Fruit fly (Drosophila melanogaster) whole organism, embryonic: ENCODE data around the gene Atg2.

Experiments
- Adf1 ChIP-seq: fragments of 200-800 bp; sonication (Bioruptor generic); IDR thresholded peaks from 2 replicates; pipeline ENCODE4 v1.3.6; 2022; ENCODE audit warnings: missing biosample characterization, missing genetic modification characterization
- CG11247 ChIP-seq: fragments of 200-800 bp; sonication (Bioruptor generic); IDR thresholded peaks from 2 replicates; pipeline ENCODE4 v1.3.6; 2022; ENCODE audit warnings: missing biosample characterization, missing genetic modification characterization
- CG11398 ChIP-seq: fragments of 200-800 bp; sonication (Bioruptor generic); optimal IDR thresholded peaks from 2 replicates; lab custom pipeline; 2016; ENCODE audit warnings: missing biosample characterization, missing genetic modification characterization
- CG11504 ChIP-seq: fragments of 200-800 bp; sonication (Bioruptor generic); optimal IDR thresholded peaks from 3 replicates; lab custom pipeline; 2019; ENCODE audit warnings: missing biosample characterization, mild to moderate bottlenecking, missing genetic modification characterization, moderate library complexity
- CG12391 ChIP-seq: fragments of 200-800 bp; sonication (Bioruptor generic); optimal IDR thresholded peaks from 3 replicates; lab custom pipeline; 2018; ENCODE audit warnings: missing biosample characterization, mild to moderate bottlenecking, missing genetic modification characterization, moderate library complexity
- CG12769 ChIP-seq: fragments of 200-800 bp; sonication (Bioruptor generic); optimal IDR thresholded peaks from 2 replicates; lab custom pipeline; 2019; ENCODE audit warnings: missing biosample characterization, mild to moderate bottlenecking, missing genetic modification characterization, moderate library complexity
- CG14014 ChIP-seq: fragments of 200-800 bp; sonication (Bioruptor generic); IDR thresholded peaks from 2 replicates; pipeline ENCODE4 v1.3.6; 2022; ENCODE audit warnings: missing biosample characterization, missing genetic modification characterization
- CG14965 ChIP-seq: fragments of 200-800 bp; sonication (Bioruptor generic); optimal IDR thresholded peaks from 2 replicates; lab custom pipeline; 2016; ENCODE audit warnings: missing biosample characterization, missing genetic modification characterization, borderline replicate concordance
- CG15011 ChIP-seq: fragments of 200-800 bp; sonication (Bioruptor generic); optimal IDR thresholded peaks from 3 replicates; lab custom pipeline; 2018; ENCODE audit warnings: missing biosample characterization, mild to moderate bottlenecking, missing genetic modification characterization
- CG17912 ChIP-seq: fragments of 200-800 bp; sonication (Bioruptor generic); optimal IDR thresholded peaks from 2 replicates; lab custom pipeline; 2018; ENCODE audit warnings: missing biosample characterization, mild to moderate bottlenecking, missing genetic modification characterization
- CG18599 ChIP-seq: fragments of 200-800 bp; sonication (Bioruptor generic); optimal IDR thresholded peaks from 3 replicates; lab custom pipeline; 2017; ENCODE audit warnings: missing biosample characterization, missing genetic modification characterization, mild to moderate bottlenecking, moderate library complexity, missing genetic modification reagents
- CG30403 ChIP-seq: fragments of 200-800 bp; sonication (Bioruptor generic); optimal IDR thresholded peaks from 3 replicates; lab custom pipeline; 2016; ENCODE audit warnings: missing biosample characterization, missing genetic modification characterization
- CG3065 ChIP-seq: fragments of 200-800 bp; sonication (Bioruptor generic); optimal IDR thresholded peaks from 2 replicates; lab custom pipeline; 2016; ENCODE audit warnings: missing biosample characterization, missing genetic modification characterization
- CG34376 ChIP-seq: fragments of 200-800 bp; sonication (Bioruptor generic); optimal IDR thresholded peaks from 2 replicates; lab custom pipeline; 2018; ENCODE audit warnings: missing biosample characterization, mild to moderate bottlenecking, missing genetic modification characterization
- CG6683 ChIP-seq: fragments of 200-800 bp; sonication (Bioruptor generic); optimal IDR thresholded peaks from 2 replicates; lab custom pipeline; 2017; ENCODE audit warnings: missing biosample characterization, mild to moderate bottlenecking, missing genetic modification characterization, missing genetic modification reagents
- CG6765 ChIP-seq: fragments of 200-800 bp; sonication (Bioruptor generic); optimal IDR thresholded peaks from 3 replicates; lab custom pipeline; 2017; ENCODE audit warnings: missing biosample characterization, mild to moderate bottlenecking, missing genetic modification characterization
- CG7786 ChIP-seq: fragments of 200-800 bp; sonication (Bioruptor generic); optimal IDR thresholded peaks from 2 replicates; lab custom pipeline; 2016; ENCODE audit warnings: missing biosample characterization, missing genetic modification characterization
- CG8281 ChIP-seq: fragments of 200-800 bp; sonication (Bioruptor generic); optimal IDR thresholded peaks from 2 replicates; lab custom pipeline; 2018; ENCODE audit warnings: missing biosample characterization, mild to moderate bottlenecking, missing genetic modification characterization, moderate library complexity
- CG8765 ChIP-seq: fragments of 200-800 bp; sonication (Bioruptor generic); IDR thresholded peaks from 2 replicates; pipeline ENCODE4 v1.3.6; 2022; ENCODE audit warnings: missing biosample characterization, missing genetic modification characterization
- E2f1 ChIP-seq: fragments of 200-800 bp; sonication (Bioruptor generic); IDR thresholded peaks from 2 replicates; pipeline ENCODE4 v1.3.6; 2022; ENCODE audit warnings: missing biosample characterization, missing genetic modification characterization
- Fer3 ChIP-seq: fragments of 200-800 bp; sonication (Bioruptor generic); optimal IDR thresholded peaks from 2 replicates; lab custom pipeline; 2018; ENCODE audit warnings: missing biosample characterization, mild to moderate bottlenecking, missing genetic modification characterization, moderate library complexity
- H2.0 ChIP-seq: fragments of 200-800 bp; sonication (Bioruptor generic); IDR thresholded peaks from 2 replicates; pipeline ENCODE4 v1.3.6; 2022; ENCODE audit warnings: missing biosample characterization, missing genetic modification characterization
- HHEX ChIP-seq: fragments of 200-800 bp; sonication (Bioruptor generic); optimal IDR thresholded peaks from 3 replicates; lab custom pipeline; 2017; ENCODE audit warnings: missing biosample characterization, mild to moderate bottlenecking, missing genetic modification characterization, missing genetic modification reagents
- HLH4C ChIP-seq: fragments of 200-800 bp; sonication (Bioruptor generic); IDR thresholded peaks from 3 replicates; pipeline ENCODE4 v1.3.6; 2022; ENCODE audit warnings: missing biosample characterization, missing genetic modification characterization; ENCODE audit not compliant: partially characterized antibody
- Med ChIP-seq: fragments of 200-800 bp; sonication (Bioruptor generic); peaks from one replicate; lab custom pipeline; 2016; ENCODE audit warnings: missing biosample characterization, missing genetic modification characterization, mild to moderate bottlenecking, inconsistent platforms, moderate library complexity
- Meics ChIP-seq: fragments of 200-800 bp; sonication (Bioruptor generic); optimal IDR thresholded peaks from 2 replicates; lab custom pipeline; 2017; ENCODE audit warnings: missing biosample characterization, mild to moderate bottlenecking, missing genetic modification characterization
- NC2β ChIP-seq: fragments of 200-800 bp; sonication (Bioruptor generic); optimal IDR thresholded peaks from 2 replicates; lab custom pipeline; 2016; ENCODE audit warnings: missing biosample characterization, missing genetic modification characterization
- Nf-YA ChIP-seq: fragments of 200-800 bp; sonication (Bioruptor generic); IDR thresholded peaks from 2 replicates; pipeline ENCODE4 v1.3.6; 2022; ENCODE audit warnings: missing biosample characterization, missing genetic modification characterization
- Rfx ChIP-seq: fragments of 200-800 bp; sonication (Bioruptor generic); IDR thresholded peaks from 2 replicates; pipeline ENCODE4 v1.3.6; 2022; ENCODE audit warnings: missing biosample characterization, missing genetic modification characterization
- Vsx1 ChIP-seq: fragments of 200-800 bp; sonication (Bioruptor generic); optimal IDR thresholded peaks from 2 replicates; lab custom pipeline; 2017; ENCODE audit warnings: missing biosample characterization, mild to moderate bottlenecking, missing genetic modification characterization, missing genetic modification reagents
- amos ChIP-seq: fragments of 200-800 bp; sonication (Bioruptor generic); IDR thresholded peaks from 2 replicates; pipeline ENCODE4 v1.3.6; 2022; ENCODE audit warnings: missing biosample characterization, missing genetic modification characterization; ENCODE audit not compliant: partially characterized antibody
- bigmax ChIP-seq: fragments of 200-800 bp; sonication (Bioruptor generic); optimal IDR thresholded peaks from 2 replicates; lab custom pipeline; 2018; ENCODE audit warnings: missing biosample characterization, mild to moderate bottlenecking, missing genetic modification characterization
- br ChIP-seq: fragments of >200 bp; optimal IDR thresholded peaks from 2 replicates; lab custom pipeline; 2017
- caup ChIP-seq: fragments of 200-800 bp; sonication (Bioruptor generic); optimal IDR thresholded peaks from 3 replicates; lab custom pipeline; 2017; ENCODE audit warnings: missing biosample characterization, mild to moderate bottlenecking, missing genetic modification characterization, moderate library complexity; ENCODE audit not compliant: severe bottlenecking
- cg ChIP-seq: fragments of 200-800 bp; sonication (Bioruptor generic); optimal IDR thresholded peaks from 3 replicates; lab custom pipeline; 2019; ENCODE audit warnings: missing biosample characterization, mild to moderate bottlenecking, missing genetic modification characterization, moderate library complexity
- dan ChIP-seq: fragments of 200-800 bp; sonication (Bioruptor generic); IDR thresholded peaks from 2 replicates; pipeline ENCODE4 v1.3.6; 2022; ENCODE audit warnings: missing biosample characterization, missing genetic modification characterization
- disco-r ChIP-seq: fragments of 200-800 bp; sonication (Bioruptor generic); optimal IDR thresholded peaks from 2 replicates; lab custom pipeline; 2016; ENCODE audit warnings: missing biosample characterization, missing genetic modification characterization
- dpn ChIP-seq, 2 experiments: fragments of 200-800 bp; sonication (Bioruptor generic); optimal IDR thresholded peaks; 3 replicates each; lab custom pipeline; 2016; ENCODE audit warnings: missing biosample characterization in 2 of 2, missing genetic modification characterization in 2 of 2
- fd64A ChIP-seq: fragments of 200-800 bp; sonication (Bioruptor generic); optimal IDR thresholded peaks from 3 replicates; lab custom pipeline; 2018; ENCODE audit warnings: missing biosample characterization, mild to moderate bottlenecking, missing genetic modification characterization
- klu ChIP-seq: fragments of 200-800 bp; sonication (Bioruptor generic); IDR thresholded peaks from 2 replicates; pipeline ENCODE4 v1.3.6; 2022; ENCODE audit warnings: missing biosample characterization, missing genetic modification characterization
- lab ChIP-seq: fragments of 200-800 bp; sonication (Bioruptor generic); optimal IDR thresholded peaks from 3 replicates; lab custom pipeline; 2017; ENCODE audit warnings: missing biosample characterization, missing genetic modification characterization, mild to moderate bottlenecking, moderate library complexity, missing genetic modification reagents
- luna ChIP-seq: fragments of 200-800 bp; sonication (Bioruptor generic); optimal IDR thresholded peaks from 2 replicates; lab custom pipeline; 2016; ENCODE audit warnings: missing biosample characterization, missing genetic modification characterization
- pfk ChIP-seq: fragments of 200-800 bp; sonication (Bioruptor generic); optimal IDR thresholded peaks from 2 replicates; lab custom pipeline; 2018; ENCODE audit warnings: missing biosample characterization, mild to moderate bottlenecking, missing genetic modification characterization, moderate library complexity
- pita ChIP-seq: fragments of 200-800 bp; sonication (Bioruptor generic); optimal IDR thresholded peaks from 2 replicates; lab custom pipeline; 2017; ENCODE audit warnings: missing biosample characterization, mild to moderate bottlenecking, missing genetic modification characterization
- ranshi ChIP-seq: fragments of 200-800 bp; sonication (Bioruptor generic); IDR thresholded peaks from 2 replicates; pipeline ENCODE4 v1.3.6; 2022; ENCODE audit warnings: missing biosample characterization, missing genetic modification characterization
- ro ChIP-seq: fragments of 200-800 bp; sonication (Bioruptor generic); IDR thresholded peaks from 2 replicates; pipeline ENCODE4 v1.3.6; 2022; ENCODE audit warnings: missing biosample characterization, missing genetic modification characterization
- slp2 ChIP-seq: fragments of 200-800 bp; sonication (Bioruptor generic); optimal IDR thresholded peaks from 2 replicates; lab custom pipeline; 2016; ENCODE audit warnings: missing biosample characterization, missing genetic modification characterization
- sna ChIP-seq: fragments of 200-800 bp; sonication (Bioruptor generic); IDR thresholded peaks from 2 replicates; pipeline ENCODE4 v1.3.6; 2022; ENCODE audit warnings: missing biosample characterization, missing genetic modification characterization; ENCODE audit not compliant: partially characterized antibody
- yki ChIP-seq: fragments of >200 bp; optimal IDR thresholded peaks from 3 replicates; lab custom pipeline; 2018
- z ChIP-seq: fragments of 200-800 bp; sonication (Bioruptor generic); IDR thresholded peaks from 3 replicates; pipeline ENCODE4 v1.3.6; 2022; ENCODE audit warnings: missing biosample characterization, missing genetic modification characterization
- zfh2 ChIP-seq: fragments of 200-800 bp; sonication (Bioruptor generic); optimal IDR thresholded peaks from 2 replicates; lab custom pipeline; 2016; ENCODE audit warnings: missing biosample characterization, missing genetic modification characterization

Atg2 gene

DNA sequence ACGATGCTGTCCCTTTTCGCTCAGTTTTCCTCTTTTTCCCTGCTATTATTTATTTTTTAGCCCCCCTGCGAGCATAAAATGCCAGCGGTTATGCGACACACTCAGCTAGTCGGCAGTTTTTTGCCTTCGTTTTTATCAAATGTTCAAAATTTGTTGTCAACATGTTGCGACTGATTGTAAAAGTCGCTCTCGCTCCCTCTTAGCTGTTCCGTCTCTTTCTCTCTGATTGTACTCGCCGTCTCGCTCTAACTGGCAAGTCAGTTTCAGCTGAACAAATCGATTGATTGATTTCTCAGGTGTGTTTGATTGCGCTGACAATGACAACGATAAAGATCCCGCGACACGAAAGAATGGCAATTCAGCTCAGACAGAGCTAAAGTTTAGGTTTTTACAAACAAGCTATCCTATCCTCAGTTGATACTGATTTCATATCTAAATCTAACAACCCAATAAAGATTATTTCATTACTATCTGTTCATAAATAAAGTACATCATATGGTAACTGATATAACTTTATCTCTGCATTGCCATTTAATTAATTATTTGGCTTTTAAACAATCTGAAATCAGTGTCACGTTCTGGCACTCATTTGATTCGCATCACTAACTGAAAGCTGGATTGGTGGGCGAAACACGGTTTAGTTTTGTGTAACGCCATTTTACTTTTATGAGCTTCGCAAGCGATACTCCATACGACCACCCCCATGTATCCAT lies 28.3 kb upstream of the Atg2 start (continued):
- TF ChIP-seq dan (no peak), ranshi (GFP tag; lab: Robert Waterston, UW) (no peak), CG8281 (tag; lab: Kevin White, UChicago) (no peak), luna (GFP tag; lab: Kevin White, UChicago) (no peak), CG14965 (GFP tag; lab: Kevin White, UChicago) (no peak), CG6765 (GFP tag; lab: Kevin White, UChicago) (no peak), Med (peak; percentile 63), amos (GFP tag; lab: Robert Waterston, UW) (no peak), sna (GFP tag; lab: Robert Waterston, UW) (no peak), CG15011 (GFP tag; lab: Kevin White, UChicago) (no peak), yki (lab: Kevin White, UChicago) (no peak), lab (GFP tag; lab: Kevin White, UChicago) (peak; percentile 79), CG12769 (tag; lab: Kevin White, UChicago) (no peak), CG6683 (GFP tag; lab: Kevin White, UChicago) (no peak), cg (GFP tag; lab: Kevin White, UChicago) (no peak), CG14014 (GFP tag; lab: Robert Waterston, UW) (no peak), bigmax (no peak), Vsx1 (GFP tag; lab: Kevin White, UChicago) (no peak), CG18599 (GFP tag; lab: Kevin White, UChicago) (no peak), zfh2 (GFP tag; lab: Kevin White, UChicago) (no peak), H2.0 (GFP tag; lab: Robert Waterston, UW) (no peak), caup (peak; percentile 61), slp2 (GFP tag; lab: Kevin White, UChicago) (no peak), klu (no peak), CG11247 (GFP tag; lab: Robert Waterston, UW) (no peak), CG11398 (GFP tag; lab: Kevin White, UChicago) (no peak), Fer3 (tag; lab: Kevin White, UChicago) (no peak), CG8765 (no peak), dpn (GFP tag; optimal IDR thresholded peaks at IDR 0.05; lab: Kevin White, UChicago) (no peak), fd64A (GFP tag; lab: Kevin White, UChicago) (no peak), Nf-YA (GFP tag; lab: Robert Waterston, UW) (no peak), CG17912 (GFP tag; lab: Kevin White, UChicago) (no peak), CG12391 (tag; lab: Kevin White, UChicago) (no peak), pita (GFP tag; lab: Kevin White, UChicago) (no peak), CG3065 (GFP tag; lab: Kevin White, UChicago) (no peak), CG30403 (GFP tag; lab: Kevin White, UChicago) (no peak), CG34376 (no peak), Rfx (GFP tag; lab: Robert Waterston, UW) (no peak), pfk (GFP tag; lab: Kevin White, UChicago) (no peak), z (GFP tag; lab: Robert Waterston, UW) (no peak), HHEX (GFP tag; lab: Kevin White, UChicago) (peak; percentile 46), NC2β (GFP tag; lab: Kevin White, UChicago) (no peak), HLH4C (GFP tag; lab: Robert Waterston, UW) (no peak), Meics (peak; percentile 8), disco-r (GFP tag; lab: Kevin White, UChicago) (no peak), CG11504 (peak; percentile 99), Adf1 (GFP tag; lab: Robert Waterston, UW) (no peak), CG7786 (GFP tag; lab: Kevin White, UChicago) (no peak), br (lab: Kevin White, UChicago) (no peak), ro (GFP tag; lab: Robert Waterston, UW) (no peak), E2f1 (GFP tag; lab: Robert Waterston, UW) (no peak)
